Fruit fly (Drosophila melanogaster) whole organism, embryonic: ENCODE measurements around the gene JMJD5.

Experiments
- CG10209 ChIP-seq: fragments of 200-800 bp; sonication (Bioruptor generic); optimal IDR thresholded peaks from 3 replicates; lab custom pipeline; 2017; ENCODE audit warnings: missing biosample characterization, mild to moderate bottlenecking, missing genetic modification characterization, missing genetic modification reagents
- CG11456 ChIP-seq: fragments of 200-800 bp; sonication (Bioruptor generic); IDR thresholded peaks from 3 replicates; pipeline ENCODE4 v1.3.6; 2022; ENCODE audit warnings: missing biosample characterization, missing genetic modification characterization
- CG12299 ChIP-seq: fragments of 200-800 bp; sonication (Bioruptor generic); optimal IDR thresholded peaks from 2 replicates; lab custom pipeline; 2018; ENCODE audit warnings: missing biosample characterization, mild to moderate bottlenecking, missing genetic modification characterization
- CG12391 ChIP-seq: fragments of 200-800 bp; sonication (Bioruptor generic); optimal IDR thresholded peaks from 3 replicates; lab custom pipeline; 2018; ENCODE audit warnings: missing biosample characterization, mild to moderate bottlenecking, missing genetic modification characterization, moderate library complexity
- CG13624 ChIP-seq: fragments of 200-800 bp; sonication (Bioruptor generic); optimal IDR thresholded peaks from 2 replicates; lab custom pipeline; 2016; ENCODE audit warnings: missing biosample characterization, missing genetic modification characterization
- CG16863 ChIP-seq: fragments of 200-800 bp; sonication (Bioruptor generic); optimal IDR thresholded peaks from 3 replicates; lab custom pipeline; 2016; ENCODE audit warnings: missing biosample characterization, missing genetic modification characterization
- CG17912 ChIP-seq: fragments of 200-800 bp; sonication (Bioruptor generic); optimal IDR thresholded peaks from 2 replicates; lab custom pipeline; 2018; ENCODE audit warnings: missing biosample characterization, mild to moderate bottlenecking, missing genetic modification characterization
- CG18262 ChIP-seq: fragments of 200-800 bp; optimal IDR thresholded peaks from 3 replicates; lab custom pipeline; 2019; ENCODE audit warnings: missing biosample characterization, mild to moderate bottlenecking, missing genetic modification characterization, moderate library complexity
- CG31388 ChIP-seq: fragments of 200-800 bp; sonication (Bioruptor generic); optimal IDR thresholded peaks from 2 replicates; lab custom pipeline; 2016; ENCODE audit warnings: missing biosample characterization, missing genetic modification characterization
- CG34376 ChIP-seq: fragments of 200-800 bp; sonication (Bioruptor generic); optimal IDR thresholded peaks from 2 replicates; lab custom pipeline; 2018; ENCODE audit warnings: missing biosample characterization, mild to moderate bottlenecking, missing genetic modification characterization
- CG3995 ChIP-seq: fragments of 200-800 bp; sonication (Bioruptor generic); optimal IDR thresholded peaks from 3 replicates; lab custom pipeline; 2016; ENCODE audit warnings: missing biosample characterization, missing genetic modification characterization
- CG4707 ChIP-seq: fragments of 200-800 bp; sonication (Bioruptor generic); optimal IDR thresholded peaks from 2 replicates; lab custom pipeline; 2018; ENCODE audit warnings: missing biosample characterization, mild to moderate bottlenecking, missing genetic modification characterization, moderate library complexity
- CG6654 ChIP-seq: fragments of 200-800 bp; sonication (Bioruptor generic); optimal IDR thresholded peaks from 2 replicates; lab custom pipeline; 2017; ENCODE audit warnings: missing biosample characterization, mild to moderate bottlenecking, missing genetic modification characterization
- CG6765 ChIP-seq: fragments of 200-800 bp; sonication (Bioruptor generic); optimal IDR thresholded peaks from 3 replicates; lab custom pipeline; 2017; ENCODE audit warnings: missing biosample characterization, mild to moderate bottlenecking, missing genetic modification characterization
- CG7271 ChIP-seq: fragments of 200-800 bp; sonication (Bioruptor generic); optimal IDR thresholded peaks from 2 replicates; lab custom pipeline; 2018; ENCODE audit warnings: missing biosample characterization, mild to moderate bottlenecking, missing genetic modification characterization, moderate library complexity
- CG8089 ChIP-seq: fragments of 200-800 bp; sonication (Bioruptor generic); optimal IDR thresholded peaks from 3 replicates; lab custom pipeline; 2016; ENCODE audit warnings: missing biosample characterization, missing genetic modification characterization
- CG8359 ChIP-seq: fragments of 200-800 bp; sonication (Bioruptor generic); optimal IDR thresholded peaks from 2 replicates; lab custom pipeline; 2017; ENCODE audit warnings: missing biosample characterization, mild to moderate bottlenecking, missing genetic modification characterization, borderline replicate concordance
- CG9797 ChIP-seq: fragments of 200-800 bp; sonication (Bioruptor generic); optimal IDR thresholded peaks from 3 replicates; lab custom pipeline; 2018; ENCODE audit warnings: missing biosample characterization, mild to moderate bottlenecking, missing genetic modification characterization
- D ChIP-seq, 2 experiments: fragments of 200-800 bp in 1 of 2; fragments of >200 bp in 1 of 2; sonication (Bioruptor generic) in 1 of 2; optimal IDR thresholded peaks; 2 replicates in 1 of 2; 3 replicates in 1 of 2; lab custom pipeline; 2017; ENCODE audit warnings: mild to moderate bottlenecking in 1 of 2, missing biosample characterization in 1 of 2, missing genetic modification characterization in 1 of 2, missing genetic modification reagents in 1 of 2
- D19A ChIP-seq: fragments of 200-800 bp; optimal IDR thresholded peaks from 3 replicates; lab custom pipeline; 2019; ENCODE audit warnings: missing biosample characterization, mild to moderate bottlenecking, missing genetic modification characterization, moderate library complexity
- Dp ChIP-seq: fragments of 200-800 bp; sonication (Bioruptor generic); optimal IDR thresholded peaks from 2 replicates; lab custom pipeline; 2018; ENCODE audit warnings: missing biosample characterization, mild to moderate bottlenecking, missing genetic modification characterization, moderate library complexity
- Hsf ChIP-seq: fragments of 200-800 bp; sonication (Bioruptor generic); optimal IDR thresholded peaks from 3 replicates; lab custom pipeline; 2016; ENCODE audit warnings: missing biosample characterization, missing genetic modification characterization
- NC2β ChIP-seq: fragments of 200-800 bp; sonication (Bioruptor generic); optimal IDR thresholded peaks from 2 replicates; lab custom pipeline; 2016; ENCODE audit warnings: missing biosample characterization, missing genetic modification characterization
- Optix ChIP-seq: fragments of 200-800 bp; sonication (Bioruptor generic); IDR thresholded peaks from 3 replicates; pipeline ENCODE4 v1.3.6; 2022; ENCODE audit warnings: missing biosample characterization, missing genetic modification characterization
- Poxn ChIP-seq: fragments of 200-800 bp; sonication (Bioruptor generic); IDR thresholded peaks from 2 replicates; pipeline ENCODE4 v1.3.6; 2022; ENCODE audit warnings: missing biosample characterization, missing genetic modification characterization
- Sry-δ ChIP-seq: fragments of 200-800 bp; sonication (Bioruptor generic); optimal IDR thresholded peaks from 2 replicates; lab custom pipeline; 2016; ENCODE audit warnings: missing biosample characterization, missing genetic modification characterization
- Ssrp ChIP-seq: fragments of 200-800 bp; sonication (Bioruptor generic); optimal IDR thresholded peaks from 2 replicates; lab custom pipeline; 2018; ENCODE audit warnings: missing biosample characterization, mild to moderate bottlenecking, missing genetic modification characterization, moderate library complexity
- TFAM ChIP-seq: fragments of 200-800 bp; sonication (Bioruptor generic); optimal IDR thresholded peaks from 2 replicates; lab custom pipeline; 2017; ENCODE audit warnings: missing biosample characterization, missing genetic modification characterization, inconsistent platforms
- amos ChIP-seq: fragments of 200-800 bp; sonication (Bioruptor generic); IDR thresholded peaks from 2 replicates; pipeline ENCODE4 v1.3.6; 2022; ENCODE audit warnings: missing biosample characterization, missing genetic modification characterization; ENCODE audit not compliant: partially characterized antibody
- az2 ChIP-seq: fragments of 200-800 bp; sonication (Bioruptor generic); optimal IDR thresholded peaks from 3 replicates; lab custom pipeline; 2016; ENCODE audit warnings: missing biosample characterization, missing genetic modification characterization
- btn ChIP-seq: fragments of 200-800 bp; sonication (Bioruptor generic); optimal IDR thresholded peaks from 2 replicates; lab custom pipeline; 2016; ENCODE audit warnings: missing biosample characterization, missing genetic modification characterization
- crp ChIP-seq, 2 experiments: fragments of 200-800 bp; sonication (Bioruptor generic); optimal IDR thresholded peaks; 2 replicates in 1 of 2; 3 replicates in 1 of 2; lab custom pipeline; 2017; ENCODE audit warnings: missing biosample characterization in 2 of 2, missing genetic modification characterization in 2 of 2, mild to moderate bottlenecking in 1 of 2, moderate library complexity in 1 of 2
- dan ChIP-seq: fragments of 200-800 bp; sonication (Bioruptor generic); IDR thresholded peaks from 2 replicates; pipeline ENCODE4 v1.3.6; 2022; ENCODE audit warnings: missing biosample characterization, missing genetic modification characterization
- dm ChIP-seq: fragments of 200-800 bp; sonication (Bioruptor generic); optimal IDR thresholded peaks from 3 replicates; lab custom pipeline; 2016; ENCODE audit warnings: missing biosample characterization, missing genetic modification characterization
- esg ChIP-seq: fragments of 200-800 bp; sonication (Bioruptor generic); conservative IDR thresholded peaks from 2 replicates; pipeline ENCODE4 v1.3.6; 2022; ENCODE audit warnings: missing biosample characterization, missing genetic modification characterization
- hkb ChIP-seq, 2 experiments: fragments of 200-800 bp in 1 of 2; fragments of >200 bp in 1 of 2; sonication (Bioruptor generic) in 1 of 2; IDR thresholded peaks in 1 of 2; optimal IDR thresholded peaks in 1 of 2; 2 replicates each; pipeline versions ENCODE4 v1.3.6 to Lab custom; 2017 to 2022; ENCODE audit warnings: missing biosample characterization in 1 of 2, missing genetic modification characterization in 1 of 2
- insv ChIP-seq, 2 experiments: fragments of 200-800 bp; sonication (Bioruptor generic); optimal IDR thresholded peaks; 3 replicates each; lab custom pipeline; 2016 to 2018; ENCODE audit warnings: missing biosample characterization in 2 of 2, missing genetic modification characterization in 2 of 2
- klu ChIP-seq: fragments of 200-800 bp; sonication (Bioruptor generic); IDR thresholded peaks from 2 replicates; pipeline ENCODE4 v1.3.6; 2022; ENCODE audit warnings: missing biosample characterization, missing genetic modification characterization
- lilli ChIP-seq: fragments of 200-800 bp; sonication (Bioruptor generic); optimal IDR thresholded peaks from 3 replicates; lab custom pipeline; 2016; ENCODE audit warnings: missing biosample characterization, missing genetic modification characterization
- luna ChIP-seq: fragments of 200-800 bp; sonication (Bioruptor generic); optimal IDR thresholded peaks from 2 replicates; lab custom pipeline; 2016; ENCODE audit warnings: missing biosample characterization, missing genetic modification characterization
- p53 ChIP-seq: fragments of 200-800 bp; sonication (Bioruptor generic); optimal IDR thresholded peaks from 2 replicates; lab custom pipeline; 2016; ENCODE audit warnings: missing biosample characterization, missing genetic modification characterization
- pan ChIP-seq, 4 experiments: fragments of >200 bp in 3 of 4; fragments of 200-800 bp in 1 of 4; sonication (Bioruptor generic) in 1 of 4; optimal IDR thresholded peaks in 3 of 4; IDR thresholded peaks in 1 of 4; 2 replicates each; pipeline versions ENCODE4 v1.3.6 to Lab custom; 2017 to 2022; ENCODE audit warnings: missing biosample characterization in 2 of 4, missing genetic modification characterization in 2 of 4, mixed read lengths in 1 of 4
- repo ChIP-seq: fragments of 200-800 bp; sonication (Bioruptor generic); optimal IDR thresholded peaks from 2 replicates; lab custom pipeline; 2016; ENCODE audit warnings: missing biosample characterization, missing genetic modification characterization
- slou ChIP-seq: fragments of 200-800 bp; sonication (Bioruptor generic); optimal IDR thresholded peaks from 3 replicates; lab custom pipeline; 2016; ENCODE audit warnings: missing biosample characterization, missing genetic modification characterization
- ttk ChIP-seq: fragments of 200-800 bp; sonication (Bioruptor generic); IDR thresholded peaks from 2 replicates; pipeline ENCODE4 v2.1.2; 2022; ENCODE audit warnings: missing biosample characterization, missing genetic modification characterization
- tup ChIP-seq: fragments of 200-800 bp; sonication (Bioruptor generic); optimal IDR thresholded peaks from 2 replicates; lab custom pipeline; 2016; ENCODE audit warnings: missing biosample characterization, mild to moderate bottlenecking, missing genetic modification characterization, moderate library complexity
- tx ChIP-seq: fragments of 200-800 bp; sonication (Bioruptor generic); optimal IDR thresholded peaks from 2 replicates; lab custom pipeline; 2016; ENCODE audit warnings: missing biosample characterization, missing genetic modification characterization
- wdn ChIP-seq: fragments of 200-800 bp; sonication (Bioruptor generic); IDR thresholded peaks from 2 replicates; pipeline ENCODE4 v1.3.6; 2022; ENCODE audit warnings: missing biosample characterization, missing genetic modification characterization
- z ChIP-seq: fragments of 200-800 bp; sonication (Bioruptor generic); IDR thresholded peaks from 3 replicates; pipeline ENCODE4 v1.3.6; 2022; ENCODE audit warnings: missing biosample characterization, missing genetic modification characterization
- zfh1 ChIP-seq: fragments of 200-800 bp; sonication (Bioruptor generic); IDR thresholded peaks from 3 replicates; pipeline ENCODE4 v1.3.6; 2022; ENCODE audit warnings: missing biosample characterization, missing genetic modification characterization

JMJD5 gene

dm6 chr3L:820332-820731 is 20.8 kb downstream of the JMJD5 start (continued):
- TF ChIP-seq CG6765 (no peak), CG18262 (tag; lab: Kevin White, UChicago) (peak; percentile 71), CG4707 (no peak), Ssrp (tag; lab: Kevin White, UChicago) (peak; percentile 76), CG12391 (tag; lab: Kevin White, UChicago) (peak; percentile 71), CG8089 (GFP tag; lab: Kevin White, UChicago) (no peak), luna (no peak), ttk (peak; percentile 78), btn (GFP tag; lab: Kevin White, UChicago) (no peak), CG9797 (no peak), klu (no peak), pan (optimal IDR thresholded peaks at IDR 0.05; lab: Kevin White, UChicago) (no peak), pan (GFP tag; optimal IDR thresholded peaks at IDR 0.05 in 1 of 2, IDR thresholded peaks at IDR 0.05 in 1 of 2) (peak in 1 of 2 experiments; percentile 80), CG10209 (GFP tag; lab: Kevin White, UChicago) (peak; percentile 58), p53 (no peak), repo (GFP tag; lab: Kevin White, UChicago) (no peak), D (optimal IDR thresholded peaks at IDR 0.05; lab: Kevin White, UChicago) (no peak), D (GFP tag; optimal IDR thresholded peaks at IDR 0.05; lab: Kevin White, UChicago) (peak; percentile 53), CG13624 (GFP tag; lab: Kevin White, UChicago) (no peak), CG34376 (GFP tag; lab: Kevin White, UChicago) (no peak), CG7271 (tag; lab: Kevin White, UChicago) (no peak), dan (GFP tag; lab: Robert Waterston, UW) (no peak), CG11456 (GFP tag; lab: Robert Waterston, UW) (peak; percentile 59; the same call in 2 of the 3 replicates), insv (GFP tag; optimal IDR thresholded peaks at IDR 0.05; lab: Kevin White, UChicago) (no peak), dm (no peak), NC2β (GFP tag; lab: Kevin White, UChicago) (no peak), slou (no peak), tx (GFP tag; lab: Kevin White, UChicago) (no peak), D19A (tag; lab: Kevin White, UChicago) (peak; percentile 71), Dp (no peak), CG31388 (GFP tag; lab: Kevin White, UChicago) (no peak), z (GFP tag; lab: Robert Waterston, UW) (no peak), Sry-δ (GFP tag; lab: Kevin White, UChicago) (no peak), CG12299 (peak; percentile 32), zfh1 (GFP tag; lab: Robert Waterston, UW) (peak; percentile 65; the same call in 1 of the 3 replicates), CG6654 (GFP tag; lab: Kevin White, UChicago) (peak; percentile 18), hkb (optimal IDR thresholded peaks at IDR 0.05; lab: Kevin White, UChicago) (no peak), hkb (GFP tag; IDR thresholded peaks at IDR 0.05; lab: Robert Waterston, UW) (peak; percentile 89), tup (GFP tag; lab: Kevin White, UChicago) (no peak), az2 (GFP tag; lab: Kevin White, UChicago) (peak; percentile 75), wdn (GFP tag; lab: Robert Waterston, UW) (0 out of 2 replicates have a peak, but pooled peaks have one; percentile 35), Optix (peak; percentile 79), lilli (peak; percentile 43), CG8359 (GFP tag; lab: Kevin White, UChicago) (peak; percentile 27), CG3995 (GFP tag; lab: Kevin White, UChicago) (no peak), TFAM (GFP tag; lab: Kevin White, UChicago) (no peak), CG17912 (GFP tag; lab: Kevin White, UChicago) (no peak), esg (GFP tag; lab: Robert Waterston, UW) (peak; percentile 78), Poxn (no peak), CG16863 (GFP tag; lab: Kevin White, UChicago) (no peak), crp (GFP tag; optimal IDR thresholded peaks at IDR 0.05; lab: Kevin White, UChicago) (no peak), amos (GFP tag; lab: Robert Waterston, UW) (no peak), Hsf (GFP tag; lab: Kevin White, UChicago) (peak; percentile 20)
